Worm (Caenorhabditis elegans) whole organism, L4 larva: ENCODE results near the gene C10E2.2.

ENCODE experiments used
- T26A8.4 ChIP-seq: fragments of 200-800 bp; sonication (Bioruptor generic); IDR thresholded peaks from 2 replicates; pipeline ENCODE4 v1.3.6; 2022; ENCODE audit warnings: missing genetic modification characterization, missing compliant biosample characterization
- ceh-28 ChIP-seq: fragments of 150-350 bp; optimal IDR thresholded peaks from 2 replicates; lab custom pipeline; 2014; ENCODE audit warnings: missing biosample characterization, missing genetic modification reagents, missing genetic modification characterization
- daf-8 ChIP-seq: fragments of 200-800 bp; sonication (Bioruptor generic); IDR thresholded peaks from 2 replicates; pipeline ENCODE4 v1.3.6; 2022; ENCODE audit warnings: missing genetic modification characterization, missing compliant biosample characterization
- lin-15B ChIP-seq: fragments of 150-350 bp; sonication (generic microtip); optimal IDR thresholded peaks from 3 replicates; lab custom pipeline; 2014; ENCODE audit warnings: missing biosample characterization, missing genetic modification characterization
- lin-39 ChIP-seq: fragments of 150-350 bp; optimal IDR thresholded peaks from 2 replicates; lab custom pipeline; 2014; ENCODE audit warnings: missing biosample characterization, missing genetic modification reagents, missing genetic modification characterization
- mdl-1 ChIP-seq, 2 experiments: fragments of 150-350 bp in 1 of 2; sonication (generic microtip) in 1 of 2; optimal IDR thresholded peaks; 2 replicates each; lab custom pipeline; 2014 to 2017; ENCODE audit warnings: missing biosample characterization in 2 of 2, missing genetic modification characterization in 2 of 2
- nhr-28 ChIP-seq: fragments of 150-350 bp; optimal IDR thresholded peaks from 2 replicates; lab custom pipeline; 2014; ENCODE audit warnings: missing biosample characterization, missing genetic modification characterization
- zag-1 ChIP-seq: fragments of 150-350 bp; optimal IDR thresholded peaks from 2 replicates; lab custom pipeline; 2014; ENCODE audit warnings: missing biosample characterization, missing genetic modification characterization
- zip-11 ChIP-seq: fragments of 200-800 bp; sonication (Bioruptor generic); IDR thresholded peaks from 2 replicates; pipeline ENCODE4 v1.3.6; 2022; ENCODE audit warnings: missing genetic modification characterization, missing compliant biosample characterization
- ztf-11 ChIP-seq: fragments of 150-350 bp; optimal IDR thresholded peaks from 2 replicates; lab custom pipeline; 2014; ENCODE audit warnings: missing biosample characterization, missing genetic modification characterization

- TF ChIP-seq lin-39 (tag; lab: Kevin White, UChicago) (no peak), nhr-28 (tag; lab: Kevin White, UChicago) (no peak), T26A8.4 (GFP tag; lab: Robert Waterston, UW) (no peak), ceh-28 (tag; lab: Kevin White, UChicago) (no peak), daf-8 (no peak), mdl-1 (tag; optimal IDR thresholded peaks at IDR 0.05; lab: Kevin White, UChicago) (peak in 1 of 2 experiments; percentile 62), ztf-11 (tag; lab: Kevin White, UChicago) (no peak), zag-1 (tag; lab: Kevin White, UChicago) (no peak), lin-15B (tag; lab: Kevin White, UChicago) (no peak), zip-11 (no peak)
Measured at ce11 chrX:16793470-16793869, 48.4 kb downstream of the C10E2.2 start.
